Fruit fly (Drosophila melanogaster): Measurements from ENCODE around the gene AkhR.

Gene AkhR

DNA sequence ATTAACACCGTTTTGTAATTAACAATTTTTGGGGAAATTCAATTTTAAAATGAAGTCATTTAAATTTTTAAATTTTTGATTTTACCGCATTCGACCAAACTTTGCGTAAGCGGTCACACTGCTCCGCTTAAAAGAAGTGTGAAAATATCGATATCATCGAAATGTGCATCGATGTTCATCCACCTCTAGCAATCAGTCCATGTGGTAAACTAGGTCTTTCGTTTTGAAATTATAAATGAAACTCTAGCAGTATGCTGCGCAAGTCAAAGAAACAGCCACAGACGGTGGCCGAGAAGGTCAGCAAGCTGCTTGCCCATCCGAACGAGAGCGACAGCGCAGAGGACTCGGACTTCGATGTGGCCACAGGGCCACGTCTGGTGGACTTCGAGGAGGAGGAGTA, 1.5 kb upstream of the AkhR start, which contains the start of gene Aatf:
TSS of gene Aatf (plus strand) at position 166 of the 400 bp plus-strand sequence.
- TF ChIP-seq h (optimal IDR thresholded peaks at IDR 0.05) (no peak), ttk (optimal IDR thresholded peaks at IDR 0.05) (no peak), psq (optimal IDR thresholded peaks at IDR 0.05) (no peak), Myc (optimal IDR thresholded peaks at IDR 0.05) (no peak), Sin3A (optimal IDR thresholded peaks at IDR 0.05) (no peak), insv (optimal IDR thresholded peaks at IDR 0.05) (no peak)

DNA sequence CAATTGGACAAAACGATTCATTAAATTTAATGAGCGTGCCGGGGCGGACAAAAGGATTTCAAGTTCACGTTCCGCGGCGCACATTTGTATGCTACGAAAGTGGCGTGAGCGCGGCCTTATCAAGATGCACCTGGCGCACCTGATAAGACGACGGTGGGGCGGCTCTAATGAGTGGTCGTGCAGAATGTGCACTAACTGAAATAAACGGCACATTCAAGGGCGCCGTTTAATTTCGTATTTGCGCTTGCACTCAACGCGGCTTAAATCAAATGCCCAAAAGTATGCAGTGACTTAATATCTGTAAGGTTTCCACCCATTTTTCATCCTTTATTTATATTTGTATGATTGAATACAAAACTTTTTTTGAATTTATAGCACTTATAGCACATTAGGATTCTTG, 935 bp upstream of the AkhR start:
- TF ChIP-seq h (optimal IDR thresholded peaks at IDR 0.05): no peak
- TF ChIP-seq Myc (optimal IDR thresholded peaks at IDR 0.05): no peak
- TF ChIP-seq Sin3A (optimal IDR thresholded peaks at IDR 0.05): no peak
- TF ChIP-seq psq (optimal IDR thresholded peaks at IDR 0.05): no peak
- TF ChIP-seq insv (optimal IDR thresholded peaks at IDR 0.05): no peak
- TF ChIP-seq ttk (optimal IDR thresholded peaks at IDR 0.05): no peak

DNA sequence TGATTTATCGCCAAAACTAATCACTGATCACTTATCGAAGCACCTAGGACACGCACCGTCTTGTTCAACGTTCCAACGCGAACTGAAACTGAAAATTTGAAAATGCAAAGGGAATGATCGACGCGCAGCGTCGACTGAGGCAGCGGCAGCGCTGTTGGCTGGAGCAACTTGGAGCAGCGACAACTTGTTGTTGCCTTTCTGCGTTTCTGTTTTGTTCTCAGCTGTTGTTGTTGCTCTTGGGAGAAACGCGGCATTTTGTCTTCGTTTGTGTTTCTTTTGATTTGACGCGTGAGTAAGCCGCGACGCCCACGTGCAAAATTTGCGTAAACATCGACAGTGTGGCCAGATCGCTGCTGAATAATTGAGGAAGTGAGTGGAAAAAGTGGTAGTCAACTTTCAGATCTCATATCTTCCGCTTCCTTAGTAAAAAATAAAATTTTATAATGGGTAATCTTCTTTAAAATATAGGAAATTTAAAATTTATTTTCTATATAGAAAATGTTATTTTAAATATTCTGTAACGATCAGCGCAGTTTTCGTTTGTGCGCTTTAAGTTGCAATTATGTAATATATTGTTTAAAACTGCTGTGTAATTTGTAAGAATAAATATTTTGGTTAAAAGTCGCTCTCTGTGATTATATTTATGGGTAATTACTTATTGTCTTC, 6.9 kb downstream of the AkhR start, which contains the start of gene Tsp:
TSS of gene Tsp (minus strand) at position 90 of the 666 bp plus-strand sequence.
- TF ChIP-seq ttk (optimal IDR thresholded peaks at IDR 0.05) (no peak), psq (optimal IDR thresholded peaks at IDR 0.05) (no peak), Myc (optimal IDR thresholded peaks at IDR 0.05) (no peak), insv (optimal IDR thresholded peaks at IDR 0.05) (no peak), h (optimal IDR thresholded peaks at IDR 0.05) (no peak), Sin3A (optimal IDR thresholded peaks at IDR 0.05) (no peak)

DNA sequence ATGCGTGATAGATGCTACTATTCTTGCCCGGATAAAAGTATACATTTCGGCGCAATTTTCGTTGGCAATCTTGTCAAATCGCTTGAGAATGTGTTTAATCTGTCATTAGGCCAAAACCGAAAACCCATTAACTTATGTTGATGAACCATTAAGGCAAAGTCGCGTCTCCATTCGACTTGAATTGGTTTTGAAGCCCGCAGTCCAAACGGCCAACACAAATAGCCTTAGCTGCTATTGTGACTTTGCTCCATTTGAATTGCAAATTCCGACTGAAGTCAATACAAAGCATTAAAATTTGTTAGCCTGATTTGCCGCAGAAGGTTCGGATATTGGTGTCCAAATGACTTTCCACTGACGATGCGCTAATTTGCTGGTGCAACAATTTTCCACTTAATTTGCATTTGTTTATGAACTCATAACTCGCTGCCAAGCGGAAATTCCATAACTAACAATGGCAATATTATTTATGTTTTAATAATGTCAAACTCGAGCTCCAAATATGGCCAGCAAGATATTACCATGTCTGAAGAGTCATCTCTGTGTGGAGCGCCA, 9.5 kb downstream of the AkhR start:
- TF ChIP-seq insv (optimal IDR thresholded peaks at IDR 0.05) (no peak), h (optimal IDR thresholded peaks at IDR 0.05) (no peak), ttk (optimal IDR thresholded peaks at IDR 0.05) (no peak), Myc (optimal IDR thresholded peaks at IDR 0.05) (no peak), psq (optimal IDR thresholded peaks at IDR 0.05) (no peak), Sin3A (optimal IDR thresholded peaks at IDR 0.05) (no peak)

DNA sequence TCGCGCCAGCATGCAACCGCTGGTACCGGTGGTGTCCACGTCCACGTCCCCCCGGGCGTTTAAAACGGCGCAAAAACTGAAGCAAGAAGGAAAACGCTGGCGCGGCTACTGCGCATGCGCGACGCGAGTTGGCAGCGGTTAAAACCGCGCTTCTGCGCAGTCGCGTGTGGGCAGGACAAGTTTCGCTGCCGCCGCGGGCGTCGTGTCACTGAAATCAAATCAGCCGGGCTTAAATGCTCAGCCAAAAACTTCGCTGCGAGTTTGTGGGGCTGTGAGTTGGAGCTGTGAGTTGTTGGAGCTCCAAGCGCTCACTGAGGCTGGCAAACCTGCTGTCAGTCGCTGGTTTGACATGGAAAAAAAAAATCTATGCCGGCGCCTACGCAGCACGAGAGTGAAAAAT, 10.9 kb downstream of the AkhR start:
- TF ChIP-seq insv (optimal IDR thresholded peaks at IDR 0.05): no peak
- TF ChIP-seq Myc (optimal IDR thresholded peaks at IDR 0.05): no peak
- TF ChIP-seq ttk (optimal IDR thresholded peaks at IDR 0.05): no peak
- TF ChIP-seq psq (optimal IDR thresholded peaks at IDR 0.05): no peak
- no peak for TF ChIP-seq h (optimal IDR thresholded peaks at IDR 0.05)
- no peak for TF ChIP-seq Sin3A (optimal IDR thresholded peaks at IDR 0.05)

DNA sequence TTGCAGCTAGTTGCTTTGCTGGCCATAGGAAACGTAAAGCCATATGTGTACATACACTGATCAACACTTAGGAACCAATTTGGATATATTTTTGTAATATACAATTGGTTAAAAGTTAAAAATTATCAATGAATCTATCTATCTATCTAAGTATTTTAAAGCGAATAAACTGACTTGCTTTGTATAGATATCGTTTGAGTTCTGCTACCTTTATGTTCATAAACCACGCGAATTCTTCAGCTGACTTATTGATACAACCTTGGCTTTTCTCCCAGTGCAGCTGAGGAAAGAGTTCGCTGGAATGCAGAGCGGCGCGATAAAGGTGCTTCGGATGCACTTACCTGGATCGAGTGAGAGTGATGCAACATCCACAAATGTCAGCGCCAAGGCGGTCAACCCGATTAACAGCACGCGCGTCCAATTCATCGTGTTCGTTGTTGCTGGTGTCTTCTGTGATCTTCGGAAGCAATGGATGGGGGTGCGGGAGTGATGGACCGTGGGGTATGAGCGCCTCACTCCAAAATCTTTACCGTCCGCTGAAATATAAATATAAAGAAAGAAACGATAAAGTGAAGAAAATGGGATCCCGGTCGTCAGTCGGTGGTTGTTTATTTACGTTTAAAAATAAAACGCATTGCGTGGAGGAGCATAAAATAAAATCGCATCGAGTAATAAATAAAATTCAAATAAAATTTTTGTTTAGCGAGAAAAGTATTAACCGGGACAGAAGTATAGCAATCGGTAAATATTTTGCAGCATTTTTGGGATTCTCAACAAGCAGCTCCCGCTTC, 14.4 kb downstream of the AkhR start:
- no peak for TF ChIP-seq ttk (optimal IDR thresholded peaks at IDR 0.05)
- TF ChIP-seq Myc (optimal IDR thresholded peaks at IDR 0.05): no peak

DNA sequence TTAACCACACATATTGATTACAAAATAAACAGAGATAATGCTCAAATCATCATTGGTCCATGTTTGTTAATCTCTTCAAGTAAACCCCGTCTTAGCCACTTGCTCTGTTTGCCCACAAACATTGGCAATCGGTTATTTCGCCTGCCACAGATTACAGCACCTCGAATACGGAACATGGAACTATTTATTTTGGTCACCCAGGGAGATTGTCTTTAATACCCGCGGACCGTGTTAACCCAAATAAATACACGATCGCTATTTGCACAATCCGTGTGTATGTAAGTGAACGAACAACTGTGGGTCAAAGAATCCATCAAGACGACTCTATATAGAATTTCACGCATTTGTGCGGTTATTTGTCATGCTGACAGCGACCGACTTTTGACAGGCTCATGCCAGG, 15.2 kb downstream of the AkhR start:
- TF ChIP-seq Sin3A (optimal IDR thresholded peaks at IDR 0.05) (no peak), Myc (optimal IDR thresholded peaks at IDR 0.05) (no peak), h (optimal IDR thresholded peaks at IDR 0.05) (no peak), psq (optimal IDR thresholded peaks at IDR 0.05) (no peak), ttk (optimal IDR thresholded peaks at IDR 0.05) (no peak), insv (optimal IDR thresholded peaks at IDR 0.05) (no peak)

DNA sequence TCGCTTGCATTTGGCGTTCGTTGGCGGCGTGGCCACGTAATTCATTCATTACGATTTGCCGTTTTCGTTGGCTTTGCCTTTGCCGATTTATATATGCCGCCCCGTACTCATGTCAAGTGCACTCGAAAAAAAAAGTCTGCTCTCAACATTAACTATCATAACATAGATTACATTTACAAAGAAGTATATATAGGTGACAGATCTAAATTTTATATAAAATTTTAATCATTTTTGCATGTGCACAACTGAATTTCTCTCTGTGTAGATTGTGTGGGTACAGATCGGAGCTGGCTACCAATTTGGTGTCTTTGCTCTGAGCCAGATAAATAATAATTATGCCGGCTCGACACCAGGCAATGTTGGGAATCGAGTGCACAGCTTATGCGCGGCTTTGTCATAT, 17.6 kb downstream of the AkhR start:
- no peak for TF ChIP-seq Myc (optimal IDR thresholded peaks at IDR 0.05)
- no peak for TF ChIP-seq Sin3A (optimal IDR thresholded peaks at IDR 0.05)
- no peak for TF ChIP-seq ttk (optimal IDR thresholded peaks at IDR 0.05)

DNA sequence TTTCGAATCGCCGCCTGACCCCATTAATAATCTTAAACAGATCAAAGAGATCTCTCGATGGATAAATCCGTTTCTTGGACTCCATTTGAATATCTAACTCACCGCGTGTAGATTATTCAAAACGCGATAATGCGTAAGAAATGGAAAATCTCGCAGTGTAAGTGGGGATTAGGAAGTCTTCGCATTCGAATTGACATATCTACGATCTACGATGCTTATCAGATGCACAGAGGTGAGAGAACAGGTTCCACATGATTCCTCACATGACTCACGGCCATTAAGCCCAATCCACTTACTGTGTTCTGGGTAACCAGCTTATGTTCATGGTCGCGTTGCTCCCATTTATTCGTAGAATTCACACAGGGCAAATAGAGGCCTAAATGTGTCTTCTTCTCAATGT, 19.8 kb downstream of the AkhR start:
- no peak for TF ChIP-seq Myc (optimal IDR thresholded peaks at IDR 0.05)
- no peak for TF ChIP-seq Sin3A (optimal IDR thresholded peaks at IDR 0.05)
- no peak for TF ChIP-seq ttk (optimal IDR thresholded peaks at IDR 0.05)
- TF ChIP-seq insv (optimal IDR thresholded peaks at IDR 0.05): no peak
- no peak for TF ChIP-seq psq (optimal IDR thresholded peaks at IDR 0.05)
- TF ChIP-seq h (optimal IDR thresholded peaks at IDR 0.05): no peak

DNA sequence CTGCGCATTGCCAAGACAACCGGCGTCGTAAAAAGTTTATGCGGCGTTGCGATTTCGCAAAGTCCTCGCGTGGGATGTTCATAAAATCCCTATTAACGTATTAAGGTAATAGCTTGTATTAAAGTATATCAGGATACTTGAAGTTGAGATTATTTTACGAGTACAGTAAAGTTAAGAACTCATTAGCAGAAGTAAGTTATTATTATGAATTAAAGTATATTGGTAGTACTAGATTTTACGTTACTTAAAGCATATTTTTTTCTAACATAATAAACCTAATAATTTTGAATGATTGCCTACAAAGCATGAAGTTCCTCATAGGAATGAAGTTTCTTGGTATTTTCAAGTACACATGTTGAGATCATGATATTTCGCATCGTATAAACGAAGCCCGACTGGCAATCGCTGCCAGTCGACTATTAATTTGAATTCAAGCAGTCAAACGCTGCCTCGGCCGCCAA, 22.2 kb downstream of the AkhR start:
- TF ChIP-seq insv (optimal IDR thresholded peaks at IDR 0.05) (no peak), Sin3A (optimal IDR thresholded peaks at IDR 0.05) (no peak), ttk (optimal IDR thresholded peaks at IDR 0.05) (no peak), Myc (optimal IDR thresholded peaks at IDR 0.05) (no peak), h (optimal IDR thresholded peaks at IDR 0.05) (no peak), psq (optimal IDR thresholded peaks at IDR 0.05) (no peak)

DNA sequence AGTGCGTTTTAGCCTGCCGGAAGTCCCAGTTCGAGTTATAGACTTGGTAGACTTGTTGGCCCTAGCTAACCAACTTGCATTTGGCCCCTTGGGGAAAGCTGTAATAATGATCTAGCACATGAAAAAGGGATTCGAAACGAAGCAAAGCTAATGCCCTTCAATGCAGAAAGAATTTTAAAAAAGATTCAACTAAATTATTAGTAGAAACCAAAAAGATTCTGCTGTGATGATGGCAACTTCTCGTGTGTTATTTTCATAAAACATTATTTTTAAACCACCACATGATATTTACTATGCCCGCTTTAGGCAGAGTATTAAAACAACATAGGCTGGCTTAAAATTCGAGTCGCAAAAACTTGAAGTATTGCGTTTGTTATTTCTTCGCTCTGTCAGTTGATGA, 23.9 kb downstream of the AkhR start:
- no peak for TF ChIP-seq h (optimal IDR thresholded peaks at IDR 0.05)
- TF ChIP-seq ttk (optimal IDR thresholded peaks at IDR 0.05): no peak
- TF ChIP-seq psq (optimal IDR thresholded peaks at IDR 0.05): no peak
- TF ChIP-seq insv (optimal IDR thresholded peaks at IDR 0.05): no peak
- TF ChIP-seq Myc (optimal IDR thresholded peaks at IDR 0.05): no peak

DNA sequence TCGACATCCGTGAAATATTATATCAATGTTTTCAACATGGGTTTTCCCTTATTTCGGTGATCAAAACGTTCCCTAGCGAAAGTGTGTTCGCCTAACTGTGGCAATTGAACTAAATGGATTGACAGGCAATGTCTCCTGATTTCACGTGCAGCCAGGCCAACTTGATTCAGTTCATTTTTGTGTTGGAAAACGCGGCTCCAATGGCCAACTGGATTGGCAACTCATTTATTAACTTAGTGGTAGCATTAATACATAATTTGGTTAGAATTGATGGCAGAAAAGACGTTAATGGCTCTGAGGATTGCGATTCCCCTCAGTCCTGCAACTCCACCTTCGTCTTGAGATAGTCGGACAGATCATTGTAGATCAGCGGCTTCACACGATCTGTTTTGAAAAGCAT, 29.4 kb downstream of the AkhR start, which contains the start of gene CG11327:
TSS of gene CG11327 (minus strand) at position 101 of the 400 bp plus-strand sequence.
- TF ChIP-seq insv (optimal IDR thresholded peaks at IDR 0.05) (no peak), h (optimal IDR thresholded peaks at IDR 0.05) (no peak), Sin3A (optimal IDR thresholded peaks at IDR 0.05) (no peak), ttk (optimal IDR thresholded peaks at IDR 0.05) (no peak), Myc (optimal IDR thresholded peaks at IDR 0.05) (no peak)
